Worm (Caenorhabditis elegans) whole organism, L4 larva: ENCODE data around the gene hlh-3.
A peak's percentile ranks its signal among the peaks of the same experiment; 100 is the strongest.

Experiments used
- F10B5.3 ChIP-seq: sonication (generic microtip); optimal IDR thresholded peaks from 2 replicates; lab custom pipeline; 2016; ENCODE audit warnings: mild to moderate bottlenecking, missing genetic modification characterization, missing compliant biosample characterization
- F37D6.2 ChIP-seq: sonication (generic microtip); optimal IDR thresholded peaks from 2 replicates; lab custom pipeline; 2016; ENCODE audit warnings: mild to moderate bottlenecking, missing genetic modification characterization, missing compliant biosample characterization
- F49E8.2 ChIP-seq: sonication (generic microtip); optimal IDR thresholded peaks from 2 replicates; lab custom pipeline; 2016; ENCODE audit warnings: missing compliant biosample characterization, mild to moderate bottlenecking, missing genetic modification characterization, borderline replicate concordance
- T20F7.1 ChIP-seq: fragments of 200-800 bp; sonication (Bioruptor generic); optimal IDR thresholded peaks from 2 replicates; lab custom pipeline; 2018; ENCODE audit warnings: mild to moderate bottlenecking, missing genetic modification characterization, missing compliant biosample characterization
- T26A8.4 ChIP-seq: fragments of 200-800 bp; sonication (Bioruptor generic); IDR thresholded peaks from 2 replicates; pipeline ENCODE4 v1.3.6; 2022; ENCODE audit warnings: missing genetic modification characterization, missing compliant biosample characterization
- Y105C5A.15 ChIP-seq: fragments of 200-800 bp; sonication (Bioruptor generic); IDR thresholded peaks from 2 replicates; pipeline ENCODE4 v1.3.6; 2022; ENCODE audit warnings: missing genetic modification characterization, missing compliant biosample characterization
- ZK337.2 ChIP-seq: fragments of 200-800 bp; sonication (Bioruptor generic); IDR thresholded peaks from 2 replicates; pipeline ENCODE4 v1.3.6; 2022; ENCODE audit warnings: missing genetic modification reagents, missing genetic modification characterization, missing compliant biosample characterization
- ama-1 ChIP-seq: fragments of 150-350 bp; optimal IDR thresholded peaks from 2 replicates; lab custom pipeline; 2014; ENCODE audit warnings: inconsistent platforms, mixed read lengths
- arid-1 ChIP-seq: fragments of 200-800 bp; sonication (Bioruptor generic); conservative IDR thresholded peaks from 2 replicates; pipeline ENCODE4 v1.3.6; 2022; ENCODE audit warnings: missing genetic modification reagents, missing genetic modification characterization, missing compliant biosample characterization
- ceh-20 ChIP-seq: fragments of 200-800 bp; sonication (Bioruptor generic); IDR thresholded peaks from 2 replicates; pipeline ENCODE4 v1.3.6; 2022; ENCODE audit warnings: missing genetic modification reagents, missing genetic modification characterization, missing compliant biosample characterization
- ctbp-1 ChIP-seq: fragments of 200-800 bp; sonication (Bioruptor generic); IDR thresholded peaks from 2 replicates; pipeline ENCODE4 v1.3.6; 2022; ENCODE audit warnings: missing genetic modification reagents, missing genetic modification characterization, missing compliant biosample characterization
- daf-16 ChIP-seq, 3 experiments: sonication (generic microtip); optimal IDR thresholded peaks; 2 replicates each; lab custom pipeline; 2016 to 2017; ENCODE audit warnings: missing genetic modification characterization in 3 of 3, missing genetic modification reagents in 3 of 3, mild to moderate bottlenecking in 2 of 3, missing compliant biosample characterization in 2 of 3, missing biosample characterization in 1 of 3, moderate library complexity in 1 of 3
- daf-19 ChIP-seq: fragments of 200-800 bp; sonication (Bioruptor generic); conservative IDR thresholded peaks from 2 replicates; pipeline ENCODE4 v1.3.6; 2022; ENCODE audit warnings: missing genetic modification characterization, missing compliant biosample characterization
- daf-8 ChIP-seq: fragments of 200-800 bp; sonication (Bioruptor generic); IDR thresholded peaks from 2 replicates; pipeline ENCODE4 v1.3.6; 2022; ENCODE audit warnings: missing genetic modification characterization, missing compliant biosample characterization
- dmd-6 ChIP-seq: fragments of 200-800 bp; sonication (Bioruptor generic); IDR thresholded peaks from 2 replicates; pipeline ENCODE4 v1.3.6; 2022; ENCODE audit warnings: missing genetic modification reagents, missing genetic modification characterization, missing compliant biosample characterization
- dpl-1 ChIP-seq: fragments of 150-350 bp; optimal IDR thresholded peaks from 2 replicates; lab custom pipeline; 2014; ENCODE audit warnings: missing biosample characterization, missing genetic modification reagents, missing genetic modification characterization
- duxl-1 ChIP-seq: sonication (generic microtip); optimal IDR thresholded peaks from 2 replicates; lab custom pipeline; 2016; ENCODE audit warnings: mild to moderate bottlenecking, missing genetic modification characterization, moderate library complexity, missing compliant biosample characterization; ENCODE audit not compliant: poor library complexity
- dve-1 ChIP-seq: sonication (generic microtip); optimal IDR thresholded peaks from 2 replicates; lab custom pipeline; 2017; ENCODE audit warnings: antibody characterized with exemption, mild to moderate bottlenecking, missing genetic modification characterization, missing compliant biosample characterization; ENCODE audit not compliant: insufficient read depth
- egl-43 ChIP-seq: fragments of 200-800 bp; sonication (Bioruptor generic); IDR thresholded peaks from 2 replicates; pipeline ENCODE4 v1.3.6; 2022; ENCODE audit warnings: missing genetic modification reagents, missing genetic modification characterization, missing compliant biosample characterization
- hlh-11 ChIP-seq: fragments of 200-800 bp; sonication (Bioruptor generic); optimal IDR thresholded peaks from 2 replicates; lab custom pipeline; 2018; ENCODE audit warnings: mild to moderate bottlenecking, missing genetic modification characterization, missing compliant biosample characterization
- hlh-30 ChIP-seq: sonication (generic microtip); optimal IDR thresholded peaks from 2 replicates; lab custom pipeline; 2017; ENCODE audit warnings: antibody characterized with exemption, mild to moderate bottlenecking, missing genetic modification characterization, missing compliant biosample characterization; ENCODE audit not compliant: insufficient read depth
- hmg-1.1 ChIP-seq: fragments of 200-800 bp; sonication (Bioruptor generic); IDR thresholded peaks from 2 replicates; pipeline ENCODE4 v1.3.6; 2022; ENCODE audit warnings: missing genetic modification reagents, missing genetic modification characterization, missing compliant biosample characterization
- lin-13 ChIP-seq: fragments of 150-350 bp; optimal IDR thresholded peaks from 2 replicates; lab custom pipeline; 2014; ENCODE audit warnings: missing biosample characterization, missing genetic modification reagents, missing genetic modification characterization
- lin-38 ChIP-seq: fragments of 200-800 bp; sonication (Bioruptor generic); IDR thresholded peaks from 2 replicates; pipeline ENCODE4 v1.3.6; 2022; ENCODE audit warnings: missing genetic modification reagents, missing genetic modification characterization, missing compliant biosample characterization
- lin-39 ChIP-seq: fragments of 150-350 bp; optimal IDR thresholded peaks from 2 replicates; lab custom pipeline; 2014; ENCODE audit warnings: missing biosample characterization, missing genetic modification reagents, missing genetic modification characterization
- lsy-2 ChIP-seq, 2 experiments: fragments of 150-350 bp in 1 of 2; sonication (generic microtip) in 1 of 2; optimal IDR thresholded peaks; 2 replicates each; lab custom pipeline; 2014 to 2017; ENCODE audit warnings: missing biosample characterization in 2 of 2, missing genetic modification characterization in 2 of 2
- mdt-29 ChIP-seq: fragments of 200-800 bp; sonication (Bioruptor generic); IDR thresholded peaks from 2 replicates; pipeline ENCODE4 v1.3.6; 2022; ENCODE audit warnings: missing genetic modification reagents, missing genetic modification characterization, missing compliant biosample characterization
- mep-1 ChIP-seq: fragments of 150-350 bp; sonication (generic microtip); optimal IDR thresholded peaks from 3 replicates; lab custom pipeline; 2014; ENCODE audit warnings: missing biosample characterization, missing genetic modification characterization
- mes-2 ChIP-seq: sonication (generic microtip); optimal IDR thresholded peaks from 2 replicates; lab custom pipeline; 2016; ENCODE audit warnings: missing genotype, mild to moderate bottlenecking, missing genetic modification characterization, missing compliant biosample characterization; ENCODE audit not compliant: poor library complexity, severe bottlenecking
- mxl-3 ChIP-seq: fragments of 200-800 bp; sonication (Bioruptor generic); optimal IDR thresholded peaks from 2 replicates; lab custom pipeline; 2018; ENCODE audit warnings: mild to moderate bottlenecking, missing genetic modification characterization, missing compliant biosample characterization
- nhr-10 ChIP-seq: fragments of 150-350 bp; optimal IDR thresholded peaks from 2 replicates; lab custom pipeline; 2014; ENCODE audit warnings: missing biosample characterization, missing genetic modification characterization
- nhr-102 ChIP-seq: sonication (generic microtip); optimal IDR thresholded peaks from 2 replicates; lab custom pipeline; 2016; ENCODE audit warnings: mild to moderate bottlenecking, missing genetic modification characterization, moderate library complexity, missing compliant biosample characterization
- nhr-11 ChIP-seq: fragments of 150-350 bp; optimal IDR thresholded peaks from 2 replicates; lab custom pipeline; 2014; ENCODE audit warnings: missing biosample characterization, missing genetic modification characterization
- nhr-25 ChIP-seq: sonication (generic microtip); optimal IDR thresholded peaks from 2 replicates; lab custom pipeline; 2017; ENCODE audit warnings: missing genetic modification characterization, mild to moderate bottlenecking, missing compliant biosample characterization, antibody characterized with exemption, moderate library complexity, borderline replicate concordance; ENCODE audit not compliant: insufficient read depth
- nhr-28 ChIP-seq: fragments of 150-350 bp; optimal IDR thresholded peaks from 2 replicates; lab custom pipeline; 2014; ENCODE audit warnings: missing biosample characterization, missing genetic modification characterization
- nhr-48 ChIP-seq: sonication (generic microtip); optimal IDR thresholded peaks from 2 replicates; lab custom pipeline; 2016; ENCODE audit warnings: mild to moderate bottlenecking, missing genetic modification characterization, missing compliant biosample characterization
- nhr-6 ChIP-seq: fragments of 150-350 bp; optimal IDR thresholded peaks from 2 replicates; lab custom pipeline; 2014; ENCODE audit warnings: missing biosample characterization, missing genetic modification characterization
- nhr-77 ChIP-seq: fragments of 150-350 bp; optimal IDR thresholded peaks from 2 replicates; lab custom pipeline; 2014; ENCODE audit warnings: missing biosample characterization, missing genetic modification characterization
- pha-4 ChIP-seq, 2 experiments: fragments of 150-350 bp in 1 of 2; fragments of 200-800 bp in 1 of 2; sonication (Bioruptor generic) in 1 of 2; IDR thresholded peaks in 1 of 2; optimal IDR thresholded peaks in 1 of 2; 2 replicates each; pipeline versions ENCODE4 v1.3.6 to Lab custom; 2014 to 2022; ENCODE audit warnings: missing genetic modification characterization in 2 of 2, missing genetic modification reagents in 2 of 2, missing biosample characterization in 1 of 2, missing compliant biosample characterization in 1 of 2
- php-3 ChIP-seq: fragments of 200-800 bp; sonication (Bioruptor generic); IDR thresholded peaks from 2 replicates; pipeline ENCODE4 v1.3.6; 2022; ENCODE audit warnings: missing genetic modification reagents, missing genetic modification characterization, missing compliant biosample characterization
- rbr-2 ChIP-seq: sonication (generic microtip); optimal IDR thresholded peaks from 2 replicates; lab custom pipeline; 2016; ENCODE audit warnings: missing genotype, missing genetic modification characterization, missing compliant biosample characterization
- set-16 ChIP-seq: fragments of 200-800 bp; sonication (Bioruptor generic); IDR thresholded peaks from 2 replicates; pipeline ENCODE4 v1.3.6; 2022; ENCODE audit warnings: missing genetic modification reagents, missing genetic modification characterization, missing compliant biosample characterization
- spr-1 ChIP-seq: sonication (generic microtip); optimal IDR thresholded peaks from 2 replicates; lab custom pipeline; 2016; ENCODE audit warnings: mild to moderate bottlenecking, missing genetic modification characterization, missing compliant biosample characterization
- tra-1 ChIP-seq: fragments of 200-800 bp; sonication (Bioruptor generic); IDR thresholded peaks from 2 replicates; pipeline ENCODE4 v1.3.6; 2022; ENCODE audit warnings: missing genetic modification reagents, missing genetic modification characterization, missing compliant biosample characterization
- unc-62 ChIP-seq, 3 experiments: fragments of 150-350 bp in 1 of 3; sonication (generic microtip); optimal IDR thresholded peaks in 2 of 3; peaks in 1 of 3; 1 replicate in 1 of 3; 2 replicates in 2 of 3; lab custom pipeline; 2014 to 2017; ENCODE audit warnings: missing biosample characterization in 3 of 3, missing genetic modification characterization in 3 of 3, missing genetic modification reagents in 3 of 3, missing genotype in 1 of 3
- vab-7 ChIP-seq: fragments of 200-800 bp; sonication (Bioruptor generic); IDR thresholded peaks from 2 replicates; pipeline ENCODE4 v1.3.6; 2022; ENCODE audit warnings: missing genetic modification reagents, missing genetic modification characterization, missing compliant biosample characterization
- zip-2 ChIP-seq: fragments of 150-350 bp; optimal IDR thresholded peaks from 2 replicates; lab custom pipeline; 2014; ENCODE audit warnings: missing biosample characterization, missing genetic modification characterization

hlh-3 gene

DNA sequence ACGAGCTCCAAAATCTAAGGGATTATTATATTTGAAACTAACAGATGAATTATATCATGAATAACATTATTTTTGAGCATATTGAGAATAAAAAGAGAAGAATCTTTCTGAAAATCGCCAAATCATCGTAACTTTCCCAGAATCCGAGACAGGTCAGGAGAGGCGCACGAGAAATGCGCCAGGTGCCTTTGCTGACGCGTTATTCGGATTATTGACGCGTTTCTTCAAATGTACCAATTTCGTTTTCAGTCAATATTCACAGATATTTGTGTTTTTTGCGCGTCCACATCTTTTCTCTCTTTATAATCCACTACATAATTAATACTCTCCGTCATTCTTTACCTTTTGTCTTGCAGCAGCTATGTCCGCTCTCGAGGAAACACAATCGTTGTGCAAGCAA is 12.6 kb downstream of the hlh-3 start, which contains the start of gene T24H10.1:
T24H10.1 (plus strand) TSS at position 355 of the 400 bp plus-strand sequence.
- TF ChIP-seq zip-2: no peak
- TF ChIP-seq nhr-10 (tag; lab: Kevin White, UChicago): no peak
- TF ChIP-seq set-16 (GFP tag; lab: Robert Waterston, UW): no peak
- no peak for TF ChIP-seq ceh-20 (GFP tag; lab: Robert Waterston, UW)
- peak; percentile 47 for TF ChIP-seq nhr-11 (tag; lab: Kevin White, UChicago)
- no peak for TF ChIP-seq vab-7
- no peak for TF ChIP-seq daf-8 (GFP tag; lab: Robert Waterston, UW)
- TF ChIP-seq nhr-102: peak; percentile 55
- TF ChIP-seq mep-1 (tag; lab: Kevin White, UChicago): peak; percentile 77
- peak; percentile 31 for TF ChIP-seq spr-1 (tag; lab: Kevin White, UChicago)
- TF ChIP-seq F37D6.2: peak; percentile 48
- peak; percentile 53 for TF ChIP-seq hmg-1.1
- TF ChIP-seq mes-2 (tag; lab: Kevin White, UChicago): peak; percentile 80
- TF ChIP-seq lin-13 (GFP tag; lab: Kevin White, UChicago): peak; percentile 70
- TF ChIP-seq dpl-1 (GFP tag; lab: Kevin White, UChicago): peak; percentile 75
- TF ChIP-seq php-3 (GFP tag; lab: Robert Waterston, UW): peak; percentile 14; the same call in 1 of the 2 replicates
- peak; percentile 4 for TF ChIP-seq F49E8.2 (tag; lab: Kevin White, UChicago)
- TF ChIP-seq Y105C5A.15: no peak
- TF ChIP-seq egl-43 (GFP tag; lab: Robert Waterston, UW): no peak
- no peak for TF ChIP-seq mdt-29
- TF ChIP-seq ama-1 (lab: Kevin White, UChicago): peak; percentile 37
- no peak for TF ChIP-seq tra-1
- no peak for TF ChIP-seq daf-16 (GFP tag; optimal IDR thresholded peaks at IDR 0.05; lab: Kevin White, UChicago)
- peak; percentile 40 for TF ChIP-seq daf-16 (tag; optimal IDR thresholded peaks at IDR 0.05; lab: Kevin White, UChicago)
- TF ChIP-seq hlh-30 (tag; lab: Kevin White, UChicago): peak; percentile 39
- TF ChIP-seq lsy-2 (tag; optimal IDR thresholded peaks at IDR 0.05; lab: Kevin White, UChicago): peak; percentile 14 to 82
- TF ChIP-seq ZK337.2 (GFP tag; lab: Robert Waterston, UW): no peak
- peak in 1 of 2 experiments; percentile 96 for TF ChIP-seq unc-62 (GFP tag; optimal IDR thresholded peaks at IDR 0.05 in 1 of 2; lab: Kevin White, UChicago)
- TF ChIP-seq unc-62 (tag; optimal IDR thresholded peaks at IDR 0.05; lab: Kevin White, UChicago): no peak
- TF ChIP-seq lin-38: peak; percentile 79
- TF ChIP-seq mxl-3 (GFP tag; lab: Kevin White, UChicago): peak; percentile 10
- TF ChIP-seq nhr-77 (tag; lab: Kevin White, UChicago): peak; percentile 19
- peak; percentile 65 for TF ChIP-seq dmd-6
- peak; percentile 19; the same call in 1 of the 2 replicates for TF ChIP-seq ctbp-1 (GFP tag; lab: Robert Waterston, UW)
- peak; percentile 10 for TF ChIP-seq nhr-28 (tag; lab: Kevin White, UChicago)
- peak; percentile 56 for TF ChIP-seq nhr-48 (tag; lab: Kevin White, UChicago)
- peak; percentile 64 for TF ChIP-seq hlh-11 (tag; lab: Kevin White, UChicago)
- peak; percentile 61 for TF ChIP-seq dve-1 (tag; lab: Kevin White, UChicago)
- no peak for TF ChIP-seq duxl-1 (tag; lab: Kevin White, UChicago)
- TF ChIP-seq nhr-25: peak; percentile 51
- TF ChIP-seq rbr-2: peak; percentile 71
- no peak for TF ChIP-seq daf-19 (GFP tag; lab: Robert Waterston, UW)
- TF ChIP-seq nhr-6 (tag; lab: Kevin White, UChicago): peak; percentile 37
- peak; percentile 65 for TF ChIP-seq T20F7.1 (GFP tag; lab: Kevin White, UChicago)
- peak; percentile 44; the same call in 1 of the 2 replicates for TF ChIP-seq arid-1 (GFP tag; lab: Robert Waterston, UW)
- peak; percentile 43; the same call in 1 of the 2 replicates for TF ChIP-seq T26A8.4 (GFP tag; lab: Robert Waterston, UW)
- peak; percentile 11 for TF ChIP-seq F10B5.3 (tag; lab: Kevin White, UChicago)
- no peak for TF ChIP-seq pha-4 (GFP tag; IDR thresholded peaks at IDR 0.05; lab: Robert Waterston, UW)
- TF ChIP-seq pha-4 (tag; optimal IDR thresholded peaks at IDR 0.05; lab: Kevin White, UChicago): peak; percentile 15
- no peak for TF ChIP-seq lin-39 (tag; lab: Kevin White, UChicago)
